Fruit fly (Drosophila melanogaster) Kc167 (cell line): ENCODE data around the gene Smu1.

Experiments used
- Myc ChIP-seq: fragments of >200 bp; optimal IDR thresholded peaks from 2 replicates; lab custom pipeline; 2017; ENCODE audit warnings: missing external identifiers
- Sin3A ChIP-seq: fragments of >200 bp; optimal IDR thresholded peaks from 2 replicates; lab custom pipeline; 2018; ENCODE audit warnings: missing external identifiers
- h ChIP-seq: fragments of >200 bp; optimal IDR thresholded peaks from 3 replicates; lab custom pipeline; 2018; ENCODE audit warnings: missing external identifiers
- insv ChIP-seq: fragments of >200 bp; optimal IDR thresholded peaks from 3 replicates; lab custom pipeline; 2018; ENCODE audit warnings: missing external identifiers
- psq ChIP-seq: fragments of >200 bp; optimal IDR thresholded peaks from 2 replicates; lab custom pipeline; 2017; ENCODE audit warnings: missing external identifiers
- ttk ChIP-seq: sonication (Bioruptor generic); optimal IDR thresholded peaks from 2 replicates; lab custom pipeline; 2017; ENCODE audit warnings: missing external identifiers

The Smu1 gene

DNA sequence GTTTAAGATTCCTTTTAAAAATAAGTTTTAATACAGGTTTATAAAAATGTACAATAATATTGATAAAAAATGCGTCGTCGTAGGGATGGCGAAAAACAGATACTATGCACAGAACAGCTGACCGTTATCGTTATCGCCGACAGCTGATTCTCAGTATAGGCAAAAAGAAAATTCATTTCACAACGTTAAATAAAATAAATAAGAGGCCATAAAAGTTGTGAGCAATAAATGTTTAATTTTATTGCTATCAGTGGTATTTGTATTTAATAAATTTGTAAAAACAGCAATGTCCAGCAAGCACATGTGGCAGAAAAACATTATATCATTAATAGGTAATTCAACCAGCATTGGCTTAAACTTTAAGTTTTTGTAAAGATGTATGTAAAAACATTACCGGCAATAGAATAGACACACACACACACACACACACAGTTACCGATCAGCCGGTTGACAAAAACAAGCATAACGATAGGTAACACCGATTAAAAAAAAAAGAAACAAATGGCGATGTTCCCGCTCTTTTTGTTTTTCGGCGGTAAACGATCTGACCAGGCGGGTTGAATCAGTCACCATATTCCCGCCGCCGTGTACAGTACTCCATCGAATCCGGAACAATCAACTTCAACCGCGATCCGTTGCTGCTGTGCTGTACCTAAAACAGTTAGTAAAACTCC is at the start of gene Smu1, which contains the start of gene dnk:
Gene Smu1 (minus strand): TSS at position 462 of the 674 bp plus-strand sequence.
Gene dnk (plus strand): TSS at position 133 of the 674 bp plus-strand sequence.
- TF ChIP-seq psq (lab: Kevin White, UChicago) (no peak), h (lab: Kevin White, UChicago) (no peak), insv (no peak), Sin3A (no peak), ttk (lab: Kevin White, UChicago) (no peak), Myc (lab: Kevin White, UChicago) (no peak)

DNA sequence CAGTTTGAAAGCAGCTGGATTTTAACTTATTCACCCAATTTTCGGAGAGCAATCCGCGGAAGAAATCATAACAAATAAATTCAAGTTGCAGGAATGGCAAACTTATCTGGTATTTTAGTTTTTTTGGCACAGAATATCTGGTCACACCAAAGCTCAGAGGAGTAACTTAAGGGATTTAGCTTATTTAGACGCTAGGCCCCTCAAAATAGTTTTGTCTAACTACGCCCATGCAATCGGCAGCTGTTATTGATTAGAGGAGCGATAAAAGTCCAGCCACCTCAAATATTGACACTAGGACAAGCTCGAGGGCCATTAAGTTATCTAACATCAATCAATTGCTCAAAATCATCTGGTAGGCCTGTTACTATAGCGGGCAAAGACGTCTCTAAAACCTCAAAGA is 47.6 kb upstream of the Smu1 start, which contains the start of the genes GatA and P5cr:
Gene GatA (minus strand): TSS at position 100 of the 400 bp plus-strand sequence.
Gene P5cr (plus strand): TSS at position 174 of the 400 bp plus-strand sequence.
- TF ChIP-seq insv (no peak), Myc (lab: Kevin White, UChicago) (no peak), psq (lab: Kevin White, UChicago) (no peak), ttk (lab: Kevin White, UChicago) (no peak), Sin3A (no peak), h (lab: Kevin White, UChicago) (no peak)

DNA sequence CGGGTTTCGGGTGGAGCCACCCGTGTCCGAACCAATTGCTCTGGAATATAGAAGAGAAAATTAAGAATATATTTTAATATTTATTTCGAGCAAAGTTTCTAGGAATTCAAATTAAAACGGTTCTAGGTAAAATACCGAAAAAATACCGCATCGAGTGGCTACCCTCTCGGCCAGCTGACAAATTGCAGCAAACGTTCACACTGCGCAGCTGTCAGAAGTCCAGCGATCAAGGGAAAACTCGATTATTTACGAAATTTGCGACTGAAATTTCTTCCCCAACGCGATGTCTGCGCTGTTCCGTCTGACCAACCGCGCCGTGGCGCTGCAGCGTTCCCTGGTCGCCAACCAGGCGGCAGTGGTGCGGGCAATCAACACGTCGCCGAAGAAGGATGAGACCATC is 46.0 kb upstream of the Smu1 start, which contains the start of gene NP15.6:
Gene NP15.6 (plus strand): TSS at position 204 of the 400 bp plus-strand sequence.
- no peak for TF ChIP-seq Myc (lab: Kevin White, UChicago)
- TF ChIP-seq ttk (lab: Kevin White, UChicago): no peak
- no peak for TF ChIP-seq h (lab: Kevin White, UChicago)
- TF ChIP-seq Sin3A: no peak
- TF ChIP-seq psq (lab: Kevin White, UChicago): no peak
- no peak for TF ChIP-seq insv

DNA sequence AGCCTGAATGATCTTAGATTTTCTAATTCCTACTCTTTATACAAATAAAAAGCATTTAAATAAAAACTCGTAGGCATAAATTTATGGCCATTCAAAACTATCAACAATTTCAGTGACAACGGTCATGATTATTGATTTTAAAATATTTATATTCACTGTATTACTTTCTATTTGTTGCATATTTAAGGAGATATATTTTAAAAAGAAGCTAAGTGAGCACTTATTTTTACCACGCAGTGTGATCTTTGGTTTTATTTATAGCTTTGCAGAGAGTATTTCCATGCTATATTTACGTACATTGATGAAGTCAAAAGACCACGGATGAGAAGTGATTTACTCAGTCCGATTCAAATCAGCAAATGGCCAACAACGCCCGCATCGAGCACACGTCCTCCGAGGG is 43.6 kb upstream of the Smu1 start, which contains the start of gene CG14285:
Gene CG14285 (plus strand): TSS at position 339 of the 400 bp plus-strand sequence.
- no peak for TF ChIP-seq Myc (lab: Kevin White, UChicago)
- no peak for TF ChIP-seq Sin3A
- TF ChIP-seq psq (lab: Kevin White, UChicago): no peak
- no peak for TF ChIP-seq ttk (lab: Kevin White, UChicago)
- no peak for TF ChIP-seq insv
- no peak for TF ChIP-seq h (lab: Kevin White, UChicago)

DNA sequence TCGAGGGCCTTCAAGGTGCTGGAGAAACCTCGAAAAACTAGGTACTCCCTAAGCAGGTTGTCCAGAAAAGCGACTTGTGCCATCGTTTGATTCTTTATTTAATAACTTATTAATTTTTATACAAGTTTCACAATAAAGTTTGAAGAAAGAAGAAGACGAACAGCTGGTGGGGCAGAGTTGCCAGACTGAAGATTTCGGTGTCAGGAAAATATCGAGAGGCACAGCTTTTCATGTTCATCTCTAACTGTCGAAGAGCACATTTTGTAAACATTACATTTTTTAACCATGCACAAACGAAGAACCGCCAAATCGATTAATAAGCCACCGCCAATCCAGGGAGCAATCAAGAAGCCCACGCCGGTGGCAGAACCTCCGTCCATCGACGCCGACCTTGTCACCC is 42.7 kb upstream of the Smu1 start, which contains the start of the genes CG6005 and CG14286:
Gene CG6005 (minus strand): TSS at position 169 of the 400 bp plus-strand sequence.
Gene CG14286 (plus strand): TSS at position 231 of the 400 bp plus-strand sequence.
- no peak for TF ChIP-seq h (lab: Kevin White, UChicago)
- TF ChIP-seq ttk (lab: Kevin White, UChicago): no peak
- no peak for TF ChIP-seq Myc (lab: Kevin White, UChicago)
- no peak for TF ChIP-seq insv
- TF ChIP-seq psq (lab: Kevin White, UChicago): no peak
- no peak for TF ChIP-seq Sin3A

DNA sequence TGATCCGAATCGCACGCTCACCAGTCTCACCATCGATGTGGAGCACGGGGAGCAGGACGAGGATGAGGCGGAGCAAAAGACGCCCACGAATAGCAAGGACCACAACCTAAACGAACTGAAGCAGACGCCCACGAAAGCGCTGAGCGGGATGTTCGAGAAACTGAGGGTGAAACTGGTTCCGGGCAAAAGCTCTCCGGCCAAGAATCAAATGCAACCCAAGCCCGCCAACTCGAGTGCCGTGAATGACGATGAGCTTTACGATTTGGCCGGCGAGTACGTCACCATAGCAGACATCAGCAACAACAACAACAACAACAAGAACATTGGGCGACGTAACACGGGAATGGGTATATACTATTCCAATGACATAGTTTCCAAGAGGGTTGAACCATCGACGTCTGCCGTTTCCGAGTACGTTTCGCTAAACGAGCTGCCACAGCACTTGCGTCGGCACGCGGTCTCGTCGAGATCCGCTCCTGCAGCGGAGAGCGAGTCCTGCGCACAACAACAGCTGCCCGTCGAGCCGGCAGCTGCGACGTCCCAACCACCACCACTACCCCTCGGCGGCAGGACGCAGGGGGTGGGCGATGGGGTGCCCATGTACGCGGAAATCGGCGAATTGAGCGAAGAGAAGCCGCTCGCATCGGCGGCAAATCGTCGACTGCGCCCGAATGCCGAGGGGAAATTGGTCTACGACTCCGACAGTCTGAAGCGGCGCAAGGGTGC is 36.4 kb upstream of the Smu1 start:
- TF ChIP-seq Myc (lab: Kevin White, UChicago) (no peak), ttk (lab: Kevin White, UChicago) (no peak), psq (lab: Kevin White, UChicago) (no peak)

DNA sequence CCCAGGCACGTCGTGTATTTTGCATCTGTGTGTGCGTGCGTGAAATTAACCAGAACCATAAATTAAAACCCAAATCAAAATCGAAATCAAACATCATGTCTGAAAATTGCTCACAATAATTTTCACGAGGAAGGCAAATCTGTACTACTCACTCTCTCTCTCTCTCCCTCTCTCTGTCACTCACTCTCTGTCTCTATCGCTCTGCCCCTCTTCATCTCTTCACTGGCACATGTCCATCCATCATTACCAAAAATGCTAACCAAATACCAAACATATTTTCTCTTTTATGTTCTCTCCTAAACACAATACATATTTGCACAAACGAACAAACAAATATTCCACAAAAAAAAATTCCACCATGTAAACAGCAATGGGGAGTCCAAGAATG is 34.3 kb upstream of the Smu1 start:
- no peak for TF ChIP-seq Myc (lab: Kevin White, UChicago)
- TF ChIP-seq insv: no peak
- no peak for TF ChIP-seq h (lab: Kevin White, UChicago)
- no peak for TF ChIP-seq Sin3A
- no peak for TF ChIP-seq ttk (lab: Kevin White, UChicago)
- no peak for TF ChIP-seq psq (lab: Kevin White, UChicago)

DNA sequence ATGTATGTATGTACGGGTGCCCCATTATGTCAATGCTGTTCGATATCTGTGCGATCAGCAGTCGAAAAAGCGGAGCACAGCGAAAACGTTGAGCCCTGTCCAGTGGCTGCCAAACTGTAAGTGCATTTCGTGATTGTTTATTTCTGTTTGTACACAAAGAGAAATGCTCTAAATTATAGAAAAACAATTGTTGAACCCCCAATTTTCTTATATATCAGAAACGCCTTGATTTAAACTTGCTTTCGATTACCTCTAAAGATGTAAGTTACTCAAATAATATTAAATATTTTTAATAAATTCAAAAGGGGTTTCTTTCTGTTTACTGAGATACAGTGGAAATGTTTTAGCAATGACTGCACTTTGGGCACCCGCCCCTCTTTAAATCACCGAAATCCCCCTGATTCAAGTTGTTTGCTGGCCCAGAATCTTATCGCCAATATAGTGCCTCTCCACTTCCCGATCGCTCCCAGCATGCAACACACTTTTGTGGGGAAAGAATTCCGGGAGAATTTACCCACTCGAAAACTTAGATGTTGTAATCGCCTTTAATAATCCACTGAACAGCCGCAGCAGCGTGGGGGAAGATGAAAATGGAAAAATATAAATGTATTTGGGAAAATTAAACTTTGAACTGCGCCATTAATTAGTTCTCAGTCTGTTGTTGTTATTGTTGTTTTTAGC is 33.8 kb upstream of the Smu1 start:
- TF ChIP-seq ttk (lab: Kevin White, UChicago): no peak
- TF ChIP-seq psq (lab: Kevin White, UChicago): no peak
- no peak for TF ChIP-seq insv
- no peak for TF ChIP-seq Sin3A
- no peak for TF ChIP-seq Myc (lab: Kevin White, UChicago)
- TF ChIP-seq h (lab: Kevin White, UChicago): no peak

DNA sequence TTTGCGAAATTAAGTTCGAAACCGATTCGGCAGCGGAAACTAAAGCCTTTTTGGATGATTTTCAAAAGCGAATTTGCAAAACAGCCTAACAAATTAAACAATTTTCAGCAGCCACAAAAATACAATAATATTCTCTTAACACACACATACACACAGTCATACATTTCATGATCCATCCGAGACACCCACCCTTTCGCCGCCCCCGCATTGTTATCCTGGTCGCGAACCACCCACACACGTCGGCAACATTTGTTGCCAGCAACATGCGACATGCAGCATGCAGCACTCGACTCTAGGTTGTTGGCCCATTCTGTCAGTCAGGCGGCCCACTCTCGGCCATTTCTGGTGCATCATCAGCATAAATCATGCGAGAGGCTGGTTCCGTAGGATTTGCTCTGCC is 32.9 kb upstream of the Smu1 start:
- TF ChIP-seq Myc (lab: Kevin White, UChicago) (no peak), ttk (lab: Kevin White, UChicago) (no peak), Sin3A (no peak), psq (lab: Kevin White, UChicago) (no peak), h (lab: Kevin White, UChicago) (no peak), insv (no peak)

DNA sequence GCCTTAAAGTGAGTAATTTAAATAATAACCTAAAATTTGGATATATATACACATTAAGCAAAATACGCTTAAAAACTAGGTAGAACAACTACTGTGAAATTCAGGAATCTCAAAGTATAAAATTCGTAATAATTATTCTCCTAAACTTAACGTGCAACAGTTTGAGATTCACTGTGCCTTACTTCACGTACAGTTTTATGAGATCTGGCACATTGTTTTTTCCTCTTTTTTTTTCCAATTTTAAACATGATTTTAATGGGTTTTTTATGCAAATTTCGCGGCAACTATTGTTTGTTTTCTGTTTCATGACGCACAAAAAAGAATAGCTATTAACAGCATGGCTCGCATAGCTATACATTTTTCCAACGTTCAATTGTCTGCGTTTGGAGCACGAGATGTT is 30.8 kb upstream of the Smu1 start:
- TF ChIP-seq Sin3A (no peak), psq (lab: Kevin White, UChicago) (no peak), ttk (lab: Kevin White, UChicago) (no peak), h (lab: Kevin White, UChicago) (no peak), Myc (lab: Kevin White, UChicago) (no peak), insv (no peak)

DNA sequence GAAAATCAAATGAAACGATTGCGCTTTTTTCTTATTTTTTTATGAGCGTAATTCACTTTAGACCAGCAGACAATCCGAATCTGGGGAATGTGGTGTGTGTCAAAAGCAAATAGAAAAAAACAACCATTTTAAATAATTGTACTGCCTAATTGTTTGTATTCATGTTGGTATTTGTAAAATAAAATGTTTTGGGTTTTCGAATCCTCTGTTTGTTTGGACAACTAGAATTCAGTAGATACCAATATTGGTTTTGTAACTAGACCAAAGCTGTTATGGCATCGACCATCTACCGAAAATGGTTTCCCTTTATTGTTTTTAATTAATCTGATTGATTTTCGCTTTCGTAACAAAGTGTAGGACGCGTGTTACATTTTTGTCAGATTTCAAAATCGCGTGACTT is 29.8 kb upstream of the Smu1 start:
- no peak for TF ChIP-seq psq (lab: Kevin White, UChicago)
